Worm (Caenorhabditis elegans) whole organism, young adult: ENCODE measurements around the gene ador-1.
A peak's percentile ranks its signal among the peaks of the same experiment; 100 is the strongest.

Experiments
- B0019.2 ChIP-seq: fragments of 200-800 bp; sonication (Bioruptor generic); conservative IDR thresholded peaks from 2 replicates; pipeline ENCODE4 v1.3.6; 2022; ENCODE audit warnings: missing genetic modification reagents, missing genetic modification characterization, missing compliant biosample characterization
- B0035.1 ChIP-seq: sonication (generic microtip); optimal IDR thresholded peaks from 2 replicates; lab custom pipeline; 2016; ENCODE audit warnings: missing genetic modification characterization, mild to moderate bottlenecking, missing compliant biosample characterization, missing genotype, missing genetic modification reagents
- B0336.3 ChIP-seq: fragments of 200-800 bp; sonication (Bioruptor generic); IDR thresholded peaks from 2 replicates; pipeline ENCODE4 v1.3.6; 2022; ENCODE audit warnings: missing genetic modification characterization, missing compliant biosample characterization
- C06A6.2 ChIP-seq: fragments of 200-800 bp; sonication (Bioruptor generic); conservative IDR thresholded peaks from 2 replicates; pipeline ENCODE4 v1.3.6; 2022; ENCODE audit warnings: missing genetic modification characterization, missing compliant biosample characterization
- C17E4.6 ChIP-seq: fragments of 200-800 bp; sonication (Bioruptor generic); IDR thresholded peaks from 2 replicates; pipeline ENCODE4 v1.3.6; 2022; ENCODE audit warnings: missing genetic modification reagents, missing genetic modification characterization, missing compliant biosample characterization
- F52B5.7 ChIP-seq: sonication (generic microtip); optimal IDR thresholded peaks from 2 replicates; lab custom pipeline; 2016; ENCODE audit warnings: mild to moderate bottlenecking, missing genetic modification characterization, missing compliant biosample characterization
- F57A8.1 ChIP-seq: fragments of 200-800 bp; sonication (Bioruptor generic); optimal IDR thresholded peaks from 2 replicates; lab custom pipeline; 2018; ENCODE audit warnings: mild to moderate bottlenecking, missing genetic modification characterization, moderate library complexity, missing compliant biosample characterization
- F57C9.4 ChIP-seq: sonication (generic microtip); optimal IDR thresholded peaks from 2 replicates; lab custom pipeline; 2017; ENCODE audit warnings: mild to moderate bottlenecking, missing genetic modification characterization, missing compliant biosample characterization
- Y53G8AR.9 ChIP-seq: fragments of 200-800 bp; sonication (Bioruptor generic); conservative IDR thresholded peaks from 2 replicates; pipeline ENCODE4 v1.3.6; 2022; ENCODE audit warnings: missing genetic modification reagents, missing genetic modification characterization, missing compliant biosample characterization
- Y56A3A.18 ChIP-seq: fragments of 200-800 bp; sonication (Bioruptor generic); IDR thresholded peaks from 2 replicates; pipeline ENCODE4 v1.3.6; 2022; ENCODE audit warnings: missing genetic modification reagents, missing genetic modification characterization, missing compliant biosample characterization
- ama-1 ChIP-seq, 3 experiments: fragments of 150-350 bp in 1 of 3; sonication (generic microtip) in 2 of 3; optimal IDR thresholded peaks; 2 replicates each; lab custom pipeline; 2014 to 2018; ENCODE audit warnings: missing biosample characterization in 2 of 3, missing genetic modification characterization in 2 of 3, missing genetic modification reagents in 2 of 3
- atf-7 ChIP-seq: sonication (generic microtip); optimal IDR thresholded peaks from 2 replicates; lab custom pipeline; 2017; ENCODE audit warnings: mild to moderate bottlenecking, missing genetic modification characterization, missing compliant biosample characterization
- attf-5 ChIP-seq: fragments of 200-800 bp; sonication (Bioruptor generic); optimal IDR thresholded peaks from 2 replicates; lab custom pipeline; 2018; ENCODE audit warnings: mild to moderate bottlenecking, missing genetic modification characterization, missing compliant biosample characterization
- ccch-3 ChIP-seq: fragments of 200-800 bp; sonication (Bioruptor generic); optimal IDR thresholded peaks from 2 replicates; lab custom pipeline; 2018; ENCODE audit warnings: mild to moderate bottlenecking, missing genetic modification characterization, missing compliant biosample characterization
- cebp-1 ChIP-seq, 2 experiments: fragments of 200-800 bp in 1 of 2; sonication (Bioruptor generic) in 1 of 2; sonication (generic microtip) in 1 of 2; IDR thresholded peaks in 1 of 2; optimal IDR thresholded peaks in 1 of 2; 2 replicates each; pipeline versions ENCODE4 v1.3.6 to Lab custom; 2017 to 2022; ENCODE audit warnings: missing compliant biosample characterization in 2 of 2, missing genetic modification characterization in 2 of 2, mild to moderate bottlenecking in 1 of 2, missing genetic modification reagents in 1 of 2, moderate library complexity in 1 of 2
- cebp-2 ChIP-seq: fragments of 200-800 bp; sonication (Bioruptor generic); IDR thresholded peaks from 2 replicates; pipeline ENCODE4 v1.3.6; 2022; ENCODE audit warnings: missing genetic modification characterization, missing compliant biosample characterization
- ceh-27 ChIP-seq: fragments of 200-800 bp; sonication (Bioruptor generic); optimal IDR thresholded peaks from 2 replicates; lab custom pipeline; 2018; ENCODE audit warnings: mild to moderate bottlenecking, missing genetic modification characterization, moderate library complexity, missing compliant biosample characterization
- ceh-58 ChIP-seq: fragments of 200-800 bp; sonication (Bioruptor generic); IDR thresholded peaks from 2 replicates; pipeline ENCODE4 v1.3.6; 2022; ENCODE audit warnings: missing genetic modification characterization, missing compliant biosample characterization
- chd-7 ChIP-seq: sonication (generic microtip); optimal IDR thresholded peaks from 2 replicates; lab custom pipeline; 2016; ENCODE audit warnings: mild to moderate bottlenecking, missing genetic modification characterization, moderate library complexity, missing compliant biosample characterization
- dpff-1 ChIP-seq: sonication (generic microtip); optimal IDR thresholded peaks from 2 replicates; lab custom pipeline; 2017; ENCODE audit warnings: mild to moderate bottlenecking, missing genetic modification characterization, missing compliant biosample characterization
- ets-4 ChIP-seq: fragments of 200-800 bp; sonication (Bioruptor generic); optimal IDR thresholded peaks from 2 replicates; lab custom pipeline; 2018; ENCODE audit warnings: mild to moderate bottlenecking, missing genetic modification characterization, missing compliant biosample characterization
- hrde-1 ChIP-seq: sonication (generic microtip); optimal IDR thresholded peaks from 2 replicates; lab custom pipeline; 2016; ENCODE audit warnings: missing genetic modification characterization, mild to moderate bottlenecking, missing compliant biosample characterization, moderate library complexity, missing genotype, missing genetic modification reagents, borderline replicate concordance
- lsy-27 ChIP-seq: sonication (generic microtip); optimal IDR thresholded peaks from 2 replicates; lab custom pipeline; 2017; ENCODE audit warnings: missing genetic modification characterization, mild to moderate bottlenecking, missing compliant biosample characterization, antibody characterized with exemption, missing genotype, borderline replicate concordance; ENCODE audit not compliant: insufficient read depth
- madf-8 ChIP-seq: fragments of 200-800 bp; sonication (Bioruptor generic); conservative IDR thresholded peaks from 2 replicates; pipeline ENCODE4 v1.3.6; 2022; ENCODE audit warnings: missing genetic modification reagents, missing genetic modification characterization, missing compliant biosample characterization
- mes-4 ChIP-seq: sonication (generic microtip); optimal IDR thresholded peaks from 2 replicates; lab custom pipeline; 2016; ENCODE audit warnings: missing genotype, missing genetic modification characterization, missing compliant biosample characterization
- nfyb-1 ChIP-seq: fragments of 200-800 bp; sonication (Bioruptor generic); IDR thresholded peaks from 2 replicates; pipeline ENCODE4 v1.3.6; 2022; ENCODE audit warnings: missing genetic modification reagents, missing genetic modification characterization, missing compliant biosample characterization
- nhr-27 ChIP-seq: fragments of 200-800 bp; sonication (Bioruptor generic); optimal IDR thresholded peaks from 2 replicates; lab custom pipeline; 2018; ENCODE audit warnings: mild to moderate bottlenecking, missing genetic modification characterization, moderate library complexity, missing compliant biosample characterization
- nhr-80 ChIP-seq: sonication (generic microtip); optimal IDR thresholded peaks from 2 replicates; lab custom pipeline; 2016; ENCODE audit warnings: missing genetic modification characterization, missing compliant biosample characterization
- nhr-90 ChIP-seq: sonication (generic microtip); optimal IDR thresholded peaks from 2 replicates; lab custom pipeline; 2016; ENCODE audit warnings: missing genotype, mild to moderate bottlenecking, missing genetic modification characterization, missing compliant biosample characterization
- pha-4 ChIP-seq: fragments of 150-350 bp; sonication (generic microtip); optimal IDR thresholded peaks from 2 replicates; lab custom pipeline; 2014; ENCODE audit warnings: missing biosample characterization, missing genetic modification reagents, missing genetic modification characterization
- rcor-1 ChIP-seq: fragments of 200-800 bp; sonication (Bioruptor generic); IDR thresholded peaks from 2 replicates; pipeline ENCODE4 v1.3.6; 2022; ENCODE audit warnings: missing genetic modification reagents, missing genetic modification characterization, missing compliant biosample characterization
- rec-8 ChIP-seq, 2 experiments: sonication (generic microtip); optimal IDR thresholded peaks; 2 replicates each; lab custom pipeline; 2016; ENCODE audit warnings: mild to moderate bottlenecking in 2 of 2, missing genetic modification characterization in 2 of 2, missing genetic modification reagents in 2 of 2, missing genotype in 2 of 2, missing biosample characterization in 1 of 2, missing compliant biosample characterization in 1 of 2, moderate library complexity in 1 of 2
- rpc-1 ChIP-seq, 2 experiments: fragments of 150-350 bp in 1 of 2; sonication (generic microtip) in 1 of 2; optimal IDR thresholded peaks; 2 replicates each; lab custom pipeline; 2014 to 2018; ENCODE audit warnings: missing biosample characterization in 1 of 2, missing genetic modification characterization in 1 of 2, missing genetic modification reagents in 1 of 2, missing genotype in 1 of 2
- snpc-1.1 ChIP-seq: sonication (generic microtip); optimal IDR thresholded peaks from 2 replicates; lab custom pipeline; 2017; ENCODE audit warnings: missing genetic modification characterization, mild to moderate bottlenecking, missing compliant biosample characterization, antibody characterized with exemption, moderate library complexity, missing genotype, missing genetic modification reagents; ENCODE audit not compliant: insufficient read depth
- sptf-2 ChIP-seq: fragments of 200-800 bp; sonication (Bioruptor generic); optimal IDR thresholded peaks from 2 replicates; lab custom pipeline; 2018; ENCODE audit warnings: mild to moderate bottlenecking, missing genetic modification characterization, missing compliant biosample characterization
- tbp1 ChIP-seq: fragments of 200-800 bp; sonication (Bioruptor generic); optimal IDR thresholded peaks from 2 replicates; lab custom pipeline; 2018; ENCODE audit warnings: mild to moderate bottlenecking, missing genetic modification characterization, missing compliant biosample characterization
- unc-62 ChIP-seq: fragments of 150-350 bp; optimal IDR thresholded peaks from 2 replicates; lab custom pipeline; 2014; ENCODE audit warnings: missing biosample characterization, missing genetic modification reagents, missing genetic modification characterization
- xnd-1 ChIP-seq: sonication (generic microtip); optimal IDR thresholded peaks from 2 replicates; lab custom pipeline; 2016; ENCODE audit warnings: missing genotype, missing genetic modification reagents, missing genetic modification characterization, missing compliant biosample characterization
- zfh-2 ChIP-seq: fragments of 200-800 bp; sonication (Bioruptor generic); conservative IDR thresholded peaks from 2 replicates; pipeline ENCODE4 v1.3.6; 2022; ENCODE audit warnings: missing genetic modification reagents, missing genetic modification characterization, missing compliant biosample characterization
- zim-3 ChIP-seq: sonication (generic microtip); optimal IDR thresholded peaks from 2 replicates; lab custom pipeline; 2017; ENCODE audit warnings: mild to moderate bottlenecking, missing genetic modification characterization, moderate library complexity, missing compliant biosample characterization
- ztf-18 ChIP-seq: sonication (generic microtip); optimal IDR thresholded peaks from 2 replicates; lab custom pipeline; 2016; ENCODE audit warnings: missing genotype, mild to moderate bottlenecking, missing genetic modification characterization, missing compliant biosample characterization
- ztf-25 ChIP-seq: fragments of 200-800 bp; sonication (Bioruptor generic); IDR thresholded peaks from 2 replicates; pipeline ENCODE4 v1.3.6; 2022; ENCODE audit warnings: missing genetic modification reagents, missing genetic modification characterization, missing compliant biosample characterization

Gene ador-1

DNA sequence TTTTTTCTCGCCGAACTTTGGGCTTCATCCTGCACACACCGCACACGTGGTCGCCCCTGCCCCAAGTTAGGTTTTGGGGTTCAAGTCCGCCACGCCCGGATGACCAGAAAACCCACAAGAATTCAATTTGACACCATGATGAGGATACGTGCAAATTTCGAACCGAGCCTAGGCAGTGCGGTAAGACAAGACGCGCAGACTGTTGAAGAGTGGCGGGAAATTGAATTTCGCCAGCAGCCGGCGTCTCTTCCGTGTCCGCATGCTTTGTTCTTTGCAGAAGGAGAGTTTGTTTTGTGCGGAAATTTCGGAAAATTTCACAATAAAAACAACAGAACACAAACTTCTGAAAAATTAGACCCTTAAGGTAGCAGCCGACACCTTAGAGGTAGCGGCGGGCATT, 2.7 kb downstream of the ador-1 start:
- TF ChIP-seq zfh-2: peak; percentile 42; the same call in 1 of the 2 replicates
- no peak for TF ChIP-seq ama-1 (optimal IDR thresholded peaks at IDR 0.05; lab: Kevin White, UChicago)
- no peak for TF ChIP-seq ama-1 (GFP tag; optimal IDR thresholded peaks at IDR 0.05; lab: Kevin White, UChicago)
- TF ChIP-seq F57A8.1 (GFP tag; lab: Kevin White, UChicago): no peak
- no peak for TF ChIP-seq cebp-1 (GFP tag; IDR thresholded peaks at IDR 0.05; lab: Robert Waterston, UW)
- TF ChIP-seq cebp-1 (tag; optimal IDR thresholded peaks at IDR 0.05; lab: Kevin White, UChicago): no peak
- no peak for TF ChIP-seq cebp-2
- no peak for TF ChIP-seq rpc-1 (optimal IDR thresholded peaks at IDR 0.05; lab: Kevin White, UChicago)
- no peak for TF ChIP-seq rpc-1 (tag; optimal IDR thresholded peaks at IDR 0.05; lab: Kevin White, UChicago)

DNA sequence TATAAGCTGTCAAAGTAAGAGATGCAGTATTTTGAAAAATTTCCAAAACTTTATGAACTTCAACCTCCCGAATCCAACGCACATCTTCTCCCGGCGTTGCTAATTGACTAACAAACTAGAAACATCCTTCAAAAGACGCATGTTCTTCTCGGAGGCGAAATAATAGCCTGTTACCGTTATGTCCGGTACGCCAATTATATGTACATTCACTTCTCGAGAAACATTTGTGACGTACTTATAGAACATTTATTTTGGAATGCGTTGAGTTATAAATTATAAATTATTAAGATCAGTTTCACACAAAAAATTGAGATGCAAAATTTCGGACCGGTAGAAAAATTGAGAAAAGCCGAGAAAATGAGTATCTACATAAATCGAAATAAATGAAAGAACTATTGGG, 5.7 kb downstream of the ador-1 start, which contains the start of gene T21B4.3:
Gene T21B4.3, minus strand, starts transcription at position 101 of the 400 bp plus-strand sequence.
- TF ChIP-seq lsy-27 (tag; lab: Kevin White, UChicago) (no peak), B0019.2 (GFP tag; lab: Robert Waterston, UW) (no peak), dpff-1 (tag; lab: Kevin White, UChicago) (no peak), rec-8 (tag; optimal IDR thresholded peaks at IDR 0.05; lab: Kevin White, UChicago) (no peak), attf-5 (GFP tag; lab: Kevin White, UChicago) (no peak), ztf-25 (no peak), Y53G8AR.9 (GFP tag; lab: Robert Waterston, UW) (no peak), B0336.3 (GFP tag; lab: Robert Waterston, UW) (no peak), ccch-3 (GFP tag; lab: Kevin White, UChicago) (no peak)

DNA sequence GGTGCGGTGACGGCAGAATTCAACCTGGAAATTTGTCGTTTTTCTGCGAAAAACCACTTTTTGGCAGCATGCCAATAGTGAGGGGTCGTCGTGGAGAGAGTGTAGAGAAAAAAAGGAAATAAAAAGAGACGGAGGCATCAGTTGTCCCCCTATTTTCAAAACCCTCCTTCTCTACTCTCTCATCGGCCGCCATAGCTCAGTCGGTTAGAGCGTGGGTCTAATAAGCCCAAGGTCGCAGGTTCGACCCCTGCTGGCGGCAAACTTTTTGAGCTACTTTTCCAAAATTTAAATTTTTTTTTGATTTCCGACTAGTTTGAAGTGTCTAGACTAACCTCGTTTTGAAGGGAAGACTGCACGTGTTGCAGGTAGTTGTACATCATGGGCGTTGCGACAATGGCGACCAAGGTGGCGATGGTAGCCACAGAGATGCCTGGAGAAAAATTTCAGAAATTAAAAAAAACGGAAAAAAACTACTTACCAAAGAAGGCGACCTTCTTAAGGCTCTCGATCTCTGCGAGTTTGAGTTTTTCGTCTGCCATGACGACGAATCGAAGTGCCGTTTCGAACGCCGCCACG, 8.0 kb downstream of the ador-1 start, which contains the start of gene col-85:
Gene col-85, minus strand, starts transcription at position 540 of the 576 bp plus-strand sequence.
- peak; percentile 45 for TF ChIP-seq mes-4 (tag; lab: Kevin White, UChicago)
- TF ChIP-seq rcor-1 (GFP tag; lab: Robert Waterston, UW): peak; percentile 85
- peak; percentile 72 for TF ChIP-seq B0035.1 (tag; lab: Kevin White, UChicago)
- TF ChIP-seq ceh-58 (GFP tag; lab: Robert Waterston, UW): peak; percentile 93
- TF ChIP-seq nhr-90: peak; percentile 94
- peak; percentile 36 for TF ChIP-seq ceh-27 (GFP tag; lab: Kevin White, UChicago)
- TF ChIP-seq pha-4 (tag; lab: Kevin White, UChicago): no peak
- peak; percentile 72 for TF ChIP-seq nhr-27
- peak; percentile 29 for TF ChIP-seq lsy-27 (tag; lab: Kevin White, UChicago)
- peak; percentile 79 for TF ChIP-seq zim-3 (tag; lab: Kevin White, UChicago)
- TF ChIP-seq madf-8 (GFP tag; lab: Robert Waterston, UW): no peak; the same call in 1 of the 2 replicates
- TF ChIP-seq sptf-2 (GFP tag; lab: Kevin White, UChicago): peak; percentile 42
- TF ChIP-seq nhr-80 (tag; lab: Kevin White, UChicago): peak; percentile 39
- peak; percentile 17 for TF ChIP-seq zfh-2
- peak; percentile 74 for TF ChIP-seq hrde-1
- TF ChIP-seq unc-62 (GFP tag; lab: Kevin White, UChicago): no peak
- peak; percentile 87 for TF ChIP-seq chd-7 (tag; lab: Kevin White, UChicago)
- TF ChIP-seq C17E4.6 (GFP tag; lab: Robert Waterston, UW): no peak
- TF ChIP-seq C06A6.2 (GFP tag; lab: Robert Waterston, UW): 0 out of 2 replicates have a peak, but pooled peaks have one; percentile 35
- no peak for TF ChIP-seq F57C9.4 (tag; lab: Kevin White, UChicago)
- TF ChIP-seq Y56A3A.18 (GFP tag; lab: Robert Waterston, UW): peak; percentile 56; the same call in 1 of the 2 replicates
- TF ChIP-seq snpc-1.1 (tag; lab: Kevin White, UChicago): peak; percentile 90
- TF ChIP-seq attf-5 (GFP tag; lab: Kevin White, UChicago): peak; percentile 84
- TF ChIP-seq ztf-18 (tag; lab: Kevin White, UChicago): peak; percentile 81
- peak; percentile 63 for TF ChIP-seq F52B5.7 (tag; lab: Kevin White, UChicago)
- peak; percentile 93 for TF ChIP-seq nfyb-1 (GFP tag; lab: Robert Waterston, UW)
- TF ChIP-seq xnd-1 (tag; lab: Kevin White, UChicago): no peak
- TF ChIP-seq atf-7 (tag; lab: Kevin White, UChicago): peak; percentile 67
- TF ChIP-seq tbp1 (GFP tag; lab: Kevin White, UChicago): peak; percentile 95
- no peak for TF ChIP-seq ets-4 (GFP tag; lab: Kevin White, UChicago)
- peak; percentile 75 for TF ChIP-seq B0336.3 (GFP tag; lab: Robert Waterston, UW)
